Fruit fly (Drosophila melanogaster): ENCODE measurements around the gene Coq3.

Gene Coq3

dm6 chr2L:21108759-21109282, 49.6 kb downstream of the Coq3 start (continued):
- peak; percentile 43 for TF ChIP-seq lz (GFP tag; optimal IDR thresholded peaks at IDR 0.05)
- peak in 1 of 2 experiments; percentile 18 for TF ChIP-seq salr (GFP tag; optimal IDR thresholded peaks at IDR 0.05)
- TF ChIP-seq OdsH (GFP tag; optimal IDR thresholded peaks at IDR 0.05): peak; percentile 57
- TF ChIP-seq CG11902 (GFP tag; optimal IDR thresholded peaks at IDR 0.05): no peak
- TF ChIP-seq Hr4 (GFP tag; optimal IDR thresholded peaks at IDR 0.05): peak; percentile 67
- TF ChIP-seq CG31627 (GFP tag; optimal IDR thresholded peaks at IDR 0.05): peak; percentile 33
- TF ChIP-seq CG15336 (GFP tag; IDR thresholded peaks at IDR 0.05): no peak
- no peak for TF ChIP-seq CG11762 (GFP tag; optimal IDR thresholded peaks at IDR 0.05; ENCODE audit: insufficient read depth)
- TF ChIP-seq CG7368 (GFP tag; optimal IDR thresholded peaks at IDR 0.05): no peak
- TF ChIP-seq CG32006 (GFP tag; optimal IDR thresholded peaks at IDR 0.05): no peak
- peak; percentile 37 for TF ChIP-seq achi (GFP tag; optimal IDR thresholded peaks at IDR 0.05)
- TF ChIP-seq fd59A (GFP tag; optimal IDR thresholded peaks at IDR 0.05): peak; percentile 49
- peak; percentile 34 for TF ChIP-seq Smox (GFP tag; optimal IDR thresholded peaks at IDR 0.05)
- peak; percentile 17 for TF ChIP-seq Ets21C (GFP tag; optimal IDR thresholded peaks at IDR 0.05)
- peak; percentile 80 for TF ChIP-seq svp (GFP tag)
- peak; percentile 42 for TF ChIP-seq CG4318 (GFP tag; optimal IDR thresholded peaks at IDR 0.05)
- TF ChIP-seq Eip78C (GFP tag): peak; percentile 91
- peak; percentile 33 for TF ChIP-seq CG6808 (GFP tag; optimal IDR thresholded peaks at IDR 0.05)
- peak; percentile 14; the same call in 1 of the 2 replicates for TF ChIP-seq CG11294 (GFP tag; IDR thresholded peaks at IDR 0.05)
- TF ChIP-seq Hr39 (GFP tag; optimal IDR thresholded peaks at IDR 0.05): peak; percentile 30
- peak; percentile 37 for TF ChIP-seq net (GFP tag; optimal IDR thresholded peaks at IDR 0.05)
- TF ChIP-seq ss (GFP tag; optimal IDR thresholded peaks at IDR 0.05): no peak
- no peak for TF ChIP-seq dsx (GFP tag; optimal IDR thresholded peaks at IDR 0.05; ENCODE audit: poor library complexity, severe bottlenecking)
- peak; percentile 29 for TF ChIP-seq CG10631 (GFP tag; optimal IDR thresholded peaks at IDR 0.05)
- no peak for TF ChIP-seq CG6163 (GFP tag; IDR thresholded peaks at IDR 0.05)
- TF ChIP-seq CG8632 (GFP tag; optimal IDR thresholded peaks at IDR 0.05): peak; percentile 6

- TF ChIP-seq Smox (GFP tag; optimal IDR thresholded peaks at IDR 0.05): peak; percentile 45
- TF ChIP-seq CG8632 (GFP tag; optimal IDR thresholded peaks at IDR 0.05): no peak
- TF ChIP-seq dsx (GFP tag; optimal IDR thresholded peaks at IDR 0.05; ENCODE audit: poor library complexity, severe bottlenecking): no peak
- peak; percentile 85 for TF ChIP-seq Eip78C (GFP tag)
- TF ChIP-seq Sox14 (GFP tag; optimal IDR thresholded peaks at IDR 0.05): no peak
- TF ChIP-seq lz (GFP tag; optimal IDR thresholded peaks at IDR 0.05): peak; percentile 47
- TF ChIP-seq CG3919 (GFP tag; optimal IDR thresholded peaks at IDR 0.05): peak; percentile 55
- no peak for TF ChIP-seq CG7368 (GFP tag; optimal IDR thresholded peaks at IDR 0.05)
- peak; percentile 35 for TF ChIP-seq CG10631 (GFP tag; optimal IDR thresholded peaks at IDR 0.05)
- no peak for TF ChIP-seq Blimp-1 (GFP tag; optimal IDR thresholded peaks at IDR 0.05)
- TF ChIP-seq CG6854 (GFP tag; optimal IDR thresholded peaks at IDR 0.05): peak; percentile 24
- peak; percentile 47 for TF ChIP-seq eg (GFP tag; IDR thresholded peaks at IDR 0.05)
- no peak for TF ChIP-seq Hr38 (GFP tag; optimal IDR thresholded peaks at IDR 0.05)
- TF ChIP-seq CG10669 (GFP tag; optimal IDR thresholded peaks at IDR 0.05): no peak
- no peak for TF ChIP-seq spab (GFP tag; optimal IDR thresholded peaks at IDR 0.05)
- peak; percentile 54 for TF ChIP-seq Eip75B (GFP tag; optimal IDR thresholded peaks at IDR 0.05)
- TF ChIP-seq CG6808 (GFP tag; optimal IDR thresholded peaks at IDR 0.05): no peak
- no peak for TF ChIP-seq Eip93F (GFP tag; optimal IDR thresholded peaks at IDR 0.05)
- peak; percentile 42 for TF ChIP-seq Lpt (GFP tag; optimal IDR thresholded peaks at IDR 0.05)
- TF ChIP-seq salr (GFP tag; optimal IDR thresholded peaks at IDR 0.05): peak in 1 of 2 experiments; percentile 34
- TF ChIP-seq CG9139 (GFP tag; optimal IDR thresholded peaks at IDR 0.05): no peak
- TF ChIP-seq CG6792 (GFP tag; optimal IDR thresholded peaks at IDR 0.05): no peak
- TF ChIP-seq Gug (GFP tag; IDR thresholded peaks at IDR 0.05): 0 out of 2 replicates have a peak, but pooled peaks have one; percentile 35
- peak; percentile 12 for TF ChIP-seq cyc (GFP tag; optimal IDR thresholded peaks at IDR 0.05)
- TF ChIP-seq CG15336 (GFP tag; IDR thresholded peaks at IDR 0.05): no peak; the same call in 1 of the 2 replicates
- peak; percentile 18 for TF ChIP-seq CG31627 (GFP tag; optimal IDR thresholded peaks at IDR 0.05)
- no peak for TF ChIP-seq CG11902 (GFP tag; optimal IDR thresholded peaks at IDR 0.05)
- TF ChIP-seq net (GFP tag; optimal IDR thresholded peaks at IDR 0.05): no peak
- peak; percentile 59 for TF ChIP-seq achi (GFP tag; optimal IDR thresholded peaks at IDR 0.05)
- TF ChIP-seq CG32006 (GFP tag; optimal IDR thresholded peaks at IDR 0.05): peak; percentile 60
- no peak for TF ChIP-seq CG16779 (tag; optimal IDR thresholded peaks at IDR 0.05)
- peak; percentile 0 for TF ChIP-seq CG4318 (GFP tag; optimal IDR thresholded peaks at IDR 0.05)
- no peak for TF ChIP-seq dac (GFP tag; optimal IDR thresholded peaks at IDR 0.05)
- no peak for TF ChIP-seq fkh (GFP tag; optimal IDR thresholded peaks at IDR 0.05)
- TF ChIP-seq CG6276 (GFP tag; optimal IDR thresholded peaks at IDR 0.05): no peak
- no peak for TF ChIP-seq svp (GFP tag)
Measured at dm6 chr2L:21107651-21108489, 50.5 kb downstream of the Coq3 start.

Data from whole organism, prepupa.